Worm (Caenorhabditis elegans): ENCODE measurements around the gene srw-129.
"Not testable (repeated sequence)": the region's sequence is repeated elsewhere in the genome, so short reads cannot be mapped to it uniquely, and the experiment has no call there.

The srw-129 gene

DNA sequence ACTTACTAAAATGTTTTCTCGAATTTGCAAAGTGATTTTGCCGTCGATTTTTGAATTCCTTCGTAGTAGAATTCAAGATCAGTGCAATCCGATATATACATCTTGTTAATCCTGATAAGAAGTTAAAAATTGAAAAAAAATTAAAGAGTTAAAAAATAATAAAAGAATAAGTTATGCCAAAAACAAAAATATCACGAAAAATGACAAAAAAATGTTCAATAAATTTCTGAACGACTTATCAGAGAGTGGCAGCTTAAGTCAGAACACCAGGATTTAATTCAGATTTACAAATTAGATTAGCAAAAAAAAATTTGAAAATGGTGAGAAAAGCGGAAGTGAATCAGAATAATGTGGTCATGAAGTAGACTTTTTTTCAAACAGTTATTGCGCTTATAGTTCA, 3.5 kb downstream of the srw-129 start, which contains the start of gene srw-123:
srw-123 (minus strand) TSS at position 101 of the 400 bp plus-strand sequence.
- not testable (repeated sequence) for TF ChIP-seq fos-1, elt-1, alr-1 (tag; optimal IDR thresholded peaks at IDR 0.05)

DNA sequence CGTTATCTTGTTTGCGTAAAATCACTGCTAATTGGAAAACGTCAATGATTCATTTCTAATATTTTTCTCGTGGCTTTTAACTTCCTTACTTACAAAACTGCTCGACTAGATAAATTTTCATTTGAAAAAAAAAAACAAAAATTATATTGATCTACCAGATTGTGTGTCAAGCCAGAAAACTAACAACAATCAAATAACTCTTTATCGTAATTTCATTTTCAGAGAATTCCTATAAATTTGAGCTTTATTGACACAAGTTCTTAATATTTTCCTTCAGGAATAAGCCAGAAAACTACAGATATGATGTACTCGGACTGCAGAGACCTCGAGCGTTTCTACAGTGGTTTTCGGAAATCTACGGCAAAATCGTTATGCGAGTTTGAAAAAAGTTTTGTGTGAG, 4.5 kb downstream of the srw-129 start, which contains the start of gene srw-124:
srw-124 (plus strand) TSS at position 301 of the 400 bp plus-strand sequence.
- TF ChIP-seq nhr-11 (tag; optimal IDR thresholded peaks at IDR 0.05) = no peak
- TF ChIP-seq ZK546.5 (tag; optimal IDR thresholded peaks at IDR 0.05) = no peak

DNA sequence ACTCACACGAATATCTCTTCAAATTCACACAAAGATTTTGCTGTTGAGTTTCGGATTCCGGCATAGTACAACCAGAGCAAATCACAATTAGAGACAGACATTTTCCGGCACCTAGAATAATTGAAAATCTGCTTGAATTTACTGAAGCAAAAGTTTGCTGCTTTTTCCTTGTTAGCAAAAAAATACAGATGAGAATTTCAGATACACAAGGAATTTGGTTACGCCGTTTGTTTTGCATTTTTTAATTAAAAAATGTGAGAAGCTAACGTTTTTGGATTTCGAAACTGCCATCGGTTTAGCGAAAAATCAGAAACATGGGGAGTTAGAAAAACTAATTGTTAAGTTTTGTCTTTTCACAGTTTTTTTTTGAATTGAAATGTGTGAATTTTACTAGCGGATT, 8.2 kb downstream of the srw-129 start, which contains the start of gene srw-118:
srw-118 (minus strand) TSS at position 101 of the 400 bp plus-strand sequence.
- TF ChIP-seq egl-27 (tag; optimal IDR thresholded peaks at IDR 0.05) = no peak
- no peak for TF ChIP-seq ztf-4 (tag; optimal IDR thresholded peaks at IDR 0.05)
- TF ChIP-seq mbf-1 (tag; optimal IDR thresholded peaks at IDR 0.05) = no peak
- TF ChIP-seq lin-39 (tag; optimal IDR thresholded peaks at IDR 0.05) = no peak
- no peak for TF ChIP-seq nhr-77 (tag; optimal IDR thresholded peaks at IDR 0.05)
- no peak for TF ChIP-seq nhr-6 (tag; optimal IDR thresholded peaks at IDR 0.05)
- no peak for TF ChIP-seq crh-2 (tag; optimal IDR thresholded peaks at IDR 0.05)
- TF ChIP-seq nhr-10 (tag; optimal IDR thresholded peaks at IDR 0.05) = no peak

DNA sequence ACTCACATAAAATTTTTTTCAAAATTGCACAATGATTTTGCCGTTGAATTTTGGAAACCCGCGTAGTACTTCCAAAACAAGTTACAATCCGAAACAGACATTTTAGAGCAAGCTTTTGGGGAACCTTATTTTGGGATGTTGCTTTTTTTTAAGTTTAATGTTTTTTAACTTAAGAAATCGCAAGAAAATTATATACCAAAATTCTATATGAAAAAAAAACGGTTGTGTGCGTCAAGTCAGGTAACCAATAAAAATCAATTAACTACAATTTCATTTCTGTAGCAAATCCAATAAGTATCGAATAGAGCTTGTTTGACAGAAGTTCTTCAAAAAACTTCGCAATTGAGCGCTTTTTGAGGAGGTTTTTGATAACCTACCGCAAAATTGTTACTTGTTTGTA, 11.6 kb downstream of the srw-129 start, which contains the start of gene srw-117:
srw-117 (minus strand) TSS at position 101 of the 400 bp plus-strand sequence.
- no peak for TF ChIP-seq nhr-6 (tag; optimal IDR thresholded peaks at IDR 0.05)
- TF ChIP-seq unc-39 (tag; optimal IDR thresholded peaks at IDR 0.05) = no peak
- TF ChIP-seq mab-5 (tag; optimal IDR thresholded peaks at IDR 0.05) = no peak
- no peak for TF ChIP-seq nhr-11 (tag; optimal IDR thresholded peaks at IDR 0.05)
- no peak for TF ChIP-seq F13H6.1 (tag; optimal IDR thresholded peaks at IDR 0.05)
- TF ChIP-seq snpc-4 (tag; optimal IDR thresholded peaks at IDR 0.05) = no peak
- TF ChIP-seq alr-1 (tag; optimal IDR thresholded peaks at IDR 0.05) = no peak
- no peak for TF ChIP-seq elt-3 (tag; optimal IDR thresholded peaks at IDR 0.05)
- no peak for TF ChIP-seq egl-27 (tag; optimal IDR thresholded peaks at IDR 0.05)
- no peak for TF ChIP-seq ztf-1 (GFP tag; conservative IDR thresholded peaks at IDR 0.05)
- TF ChIP-seq nhr-10 (tag; optimal IDR thresholded peaks at IDR 0.05) = no peak
- no peak for TF ChIP-seq elt-1 (tag; optimal IDR thresholded peaks at IDR 0.05)
- no peak for TF ChIP-seq crh-2 (tag; optimal IDR thresholded peaks at IDR 0.05)
- TF ChIP-seq R02D3.7 (tag; optimal IDR thresholded peaks at IDR 0.05) = no peak
- TF ChIP-seq mdl-1 (tag; optimal IDR thresholded peaks at IDR 0.05) = no peak
- no peak for TF ChIP-seq nhr-129 (tag; optimal IDR thresholded peaks at IDR 0.05)
- no peak for TF ChIP-seq sma-9 (GFP tag; optimal IDR thresholded peaks at IDR 0.05)
- no peak for TF ChIP-seq sma-9 (tag; optimal IDR thresholded peaks at IDR 0.05)
- TF ChIP-seq nhr-237 (tag; optimal IDR thresholded peaks at IDR 0.05) = no peak

DNA sequence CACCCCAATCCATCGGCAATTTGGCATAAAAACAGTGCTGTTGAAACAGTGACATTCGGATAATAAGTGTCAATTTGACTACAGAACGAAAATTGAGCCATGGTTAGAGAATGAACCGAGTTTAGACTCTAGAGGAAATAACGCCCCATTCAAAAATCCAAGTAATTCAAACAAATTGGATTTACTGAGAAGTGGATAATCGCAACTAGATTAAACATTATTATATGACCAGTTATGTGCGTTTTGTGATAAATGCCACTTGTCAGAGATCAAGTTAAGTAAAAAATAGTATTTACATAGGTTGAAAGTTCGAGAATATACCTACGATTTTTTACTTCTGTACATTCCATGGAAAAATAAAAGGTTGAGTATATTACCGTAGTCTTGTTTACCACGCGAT, 13.6 kb downstream of the srw-129 start, which contains the start of gene srw-139:
srw-139 (minus strand) TSS at position 101 of the 400 bp plus-strand sequence.
- TF ChIP-seq unc-62 (GFP tag; optimal IDR thresholded peaks at IDR 0.05) (no peak), ceh-16 (tag; optimal IDR thresholded peaks at IDR 0.05) (no peak), lsy-2 (tag; optimal IDR thresholded peaks at IDR 0.05) (no peak), zag-1 (tag; optimal IDR thresholded peaks at IDR 0.05) (no peak), nhr-12 (tag; optimal IDR thresholded peaks at IDR 0.05) (no peak), nhr-23 (tag; optimal IDR thresholded peaks at IDR 0.05) (no peak), blmp-1 (tag; optimal IDR thresholded peaks at IDR 0.05; ENCODE audit: insufficient read depth) (no peak), nhr-25 (tag; optimal IDR thresholded peaks at IDR 0.05) (no peak), egl-27 (tag; optimal IDR thresholded peaks at IDR 0.05) (no peak), ztf-1 (GFP tag; conservative IDR thresholded peaks at IDR 0.05) (no peak), mab-5 (tag; optimal IDR thresholded peaks at IDR 0.05) (no peak), skn-1 (tag; optimal IDR thresholded peaks at IDR 0.05) (no peak), sma-3 (GFP tag; optimal IDR thresholded peaks at IDR 0.05) (no peak), mbf-1 (tag; optimal IDR thresholded peaks at IDR 0.05) (no peak), nhr-21 (tag; optimal IDR thresholded peaks at IDR 0.05) (no peak), ama-1 (optimal IDR thresholded peaks at IDR 0.05) (no peak), crh-2 (tag; optimal IDR thresholded peaks at IDR 0.05) (no peak), nhr-10 (tag; optimal IDR thresholded peaks at IDR 0.05) (no peak), sma-9 (GFP tag; optimal IDR thresholded peaks at IDR 0.05) (no peak), sma-9 (tag; optimal IDR thresholded peaks at IDR 0.05) (no peak)

All from whole organism, L2 larva.